Fruit fly (Drosophila melanogaster) whole organism, embryonic: ENCODE data around the gene MED22.

Experiments used
- Adf1 ChIP-seq: fragments of 200-800 bp; sonication (Bioruptor generic); IDR thresholded peaks from 2 replicates; pipeline ENCODE4 v1.3.6; 2022; ENCODE audit warnings: missing biosample characterization, missing genetic modification characterization
- Atf6 ChIP-seq: fragments of 200-800 bp; sonication (Bioruptor generic); IDR thresholded peaks from 2 replicates; pipeline ENCODE4 v1.3.6; 2022; ENCODE audit warnings: missing biosample characterization, missing genetic modification characterization
- Awh ChIP-seq: fragments of 200-800 bp; sonication (Bioruptor generic); IDR thresholded peaks from 2 replicates; pipeline ENCODE4, ENCODE4 v1.3.6; 2022; ENCODE audit warnings: missing biosample characterization, missing genetic modification characterization
- B-H1 ChIP-seq: fragments of 200-800 bp; sonication (Bioruptor generic); IDR thresholded peaks from 3 replicates; pipeline ENCODE4 v1.3.6; 2022; ENCODE audit warnings: missing biosample characterization, missing genetic modification characterization
- BEAF-32 ChIP-seq: fragments of 200-800 bp; sonication (Bioruptor generic); optimal IDR thresholded peaks from 3 replicates; lab custom pipeline; 2017; ENCODE audit warnings: missing biosample characterization, missing genetic modification characterization, mild to moderate bottlenecking, moderate library complexity, missing genetic modification reagents
- Bteb2 ChIP-seq: fragments of 200-800 bp; sonication (Bioruptor generic); optimal IDR thresholded peaks from 2 replicates; lab custom pipeline; 2016; ENCODE audit warnings: missing biosample characterization, missing genetic modification characterization
- CG10366 ChIP-seq: fragments of 200-800 bp; sonication (Bioruptor generic); IDR thresholded peaks from 2 replicates; pipeline ENCODE4 v1.3.6; 2022; ENCODE audit warnings: missing biosample characterization, missing genetic modification characterization
- CG10543 ChIP-seq: fragments of 200-800 bp; sonication (Bioruptor generic); optimal IDR thresholded peaks from 3 replicates; lab custom pipeline; 2017; ENCODE audit warnings: missing biosample characterization, mild to moderate bottlenecking, missing genetic modification characterization, moderate library complexity
- CG13123 ChIP-seq: fragments of 200-800 bp; sonication (Bioruptor generic); optimal IDR thresholded peaks from 2 replicates; lab custom pipeline; 2016; ENCODE audit warnings: missing biosample characterization, missing genetic modification characterization
- CG1603 ChIP-seq: fragments of 200-800 bp; sonication (Bioruptor generic); optimal IDR thresholded peaks from 2 replicates; lab custom pipeline; 2019; ENCODE audit warnings: missing biosample characterization, mild to moderate bottlenecking, missing genetic modification characterization, moderate library complexity
- CG17186 ChIP-seq: fragments of 200-800 bp; sonication (Bioruptor generic); optimal IDR thresholded peaks from 3 replicates; lab custom pipeline; 2017; ENCODE audit warnings: missing biosample characterization, missing genetic modification reagents, missing genetic modification characterization
- CG2129 ChIP-seq: fragments of 200-800 bp; sonication (Bioruptor generic); IDR thresholded peaks from 2 replicates; pipeline ENCODE4 v1.3.6; 2022; ENCODE audit warnings: missing biosample characterization, missing genetic modification characterization; ENCODE audit not compliant: partially characterized antibody
- CG3065 ChIP-seq: fragments of 200-800 bp; sonication (Bioruptor generic); optimal IDR thresholded peaks from 2 replicates; lab custom pipeline; 2016; ENCODE audit warnings: missing biosample characterization, missing genetic modification characterization
- CG31441 ChIP-seq: fragments of 200-800 bp; sonication (Bioruptor generic); IDR thresholded peaks from 2 replicates; pipeline ENCODE4 v1.3.6; 2022; ENCODE audit warnings: missing biosample characterization, missing genetic modification characterization
- CG3726 ChIP-seq: fragments of 200-800 bp; sonication (Bioruptor generic); IDR thresholded peaks from 3 replicates; pipeline ENCODE4, ENCODE4 v1.3.6; 2022; ENCODE audit warnings: missing biosample characterization, missing genetic modification characterization
- CG4282 ChIP-seq: fragments of 200-800 bp; sonication (Bioruptor generic); optimal IDR thresholded peaks from 2 replicates; lab custom pipeline; 2016; ENCODE audit warnings: missing biosample characterization, missing genetic modification characterization
- CG4730 ChIP-seq: fragments of 200-800 bp; sonication (Bioruptor generic); IDR thresholded peaks from 2 replicates; pipeline ENCODE4 v1.3.6; 2022; ENCODE audit warnings: missing biosample characterization, missing genetic modification characterization
- CG6854 ChIP-seq: fragments of 200-800 bp; sonication (Bioruptor generic); optimal IDR thresholded peaks from 3 replicates; lab custom pipeline; 2017; ENCODE audit warnings: missing biosample characterization, mild to moderate bottlenecking, missing genetic modification characterization
- CG7786 ChIP-seq: fragments of 200-800 bp; sonication (Bioruptor generic); optimal IDR thresholded peaks from 2 replicates; lab custom pipeline; 2016; ENCODE audit warnings: missing biosample characterization, missing genetic modification characterization
- CG7963 ChIP-seq: fragments of 200-800 bp; sonication (Bioruptor generic); IDR thresholded peaks from 3 replicates; pipeline ENCODE4 v1.3.6; 2022; ENCODE audit warnings: missing biosample characterization, missing genetic modification characterization; ENCODE audit not compliant: partially characterized antibody
- CG8478 ChIP-seq: fragments of >200 bp; optimal IDR thresholded peaks from 2 replicates; lab custom pipeline; 2018
- CG9727 ChIP-seq: fragments of 200-800 bp; sonication (Bioruptor generic); optimal IDR thresholded peaks from 3 replicates; lab custom pipeline; 2017; ENCODE audit warnings: missing biosample characterization, mild to moderate bottlenecking, missing genetic modification characterization
- CG9932 ChIP-seq: fragments of 200-800 bp; sonication (Bioruptor generic); IDR thresholded peaks from 2 replicates; pipeline ENCODE4 v1.3.6; 2022; ENCODE audit warnings: missing biosample characterization, missing genetic modification characterization
- CoRest ChIP-seq: fragments of 200-800 bp; sonication (Bioruptor generic); optimal IDR thresholded peaks from 3 replicates; lab custom pipeline; 2018; ENCODE audit warnings: missing biosample characterization, mild to moderate bottlenecking, missing genetic modification characterization, moderate library complexity
- Drgx ChIP-seq: fragments of 200-800 bp; sonication (Bioruptor generic); IDR thresholded peaks from 2 replicates; pipeline ENCODE4 v1.3.6; 2022; ENCODE audit warnings: missing biosample characterization, missing genetic modification characterization
- E2f2 ChIP-seq: fragments of 200-800 bp; sonication (Bioruptor generic); IDR thresholded peaks from 2 replicates; pipeline ENCODE4 v1.3.6; 2022; ENCODE audit warnings: missing biosample characterization, missing genetic modification characterization
- Ets65A ChIP-seq: fragments of 200-800 bp; sonication (Bioruptor generic); peaks from one replicate; lab custom pipeline; 2016; ENCODE audit warnings: missing biosample characterization, missing genetic modification characterization
- H15 ChIP-seq: fragments of 200-800 bp; sonication (Bioruptor generic); IDR thresholded peaks from 3 replicates; pipeline ENCODE4 v1.3.6; 2022; ENCODE audit warnings: missing biosample characterization, missing genetic modification characterization
- Hey ChIP-seq: fragments of 200-800 bp; sonication (Bioruptor generic); optimal IDR thresholded peaks from 3 replicates; lab custom pipeline; 2018; ENCODE audit warnings: missing biosample characterization, mild to moderate bottlenecking, missing genetic modification characterization
- Mes4 ChIP-seq: fragments of 200-800 bp; sonication (Bioruptor generic); optimal IDR thresholded peaks from 2 replicates; lab custom pipeline; 2016; ENCODE audit warnings: missing biosample characterization, missing genetic modification characterization
- Nf-YB ChIP-seq: fragments of 200-800 bp; sonication (Bioruptor generic); optimal IDR thresholded peaks from 3 replicates; lab custom pipeline; 2019; ENCODE audit warnings: missing biosample characterization, mild to moderate bottlenecking, missing genetic modification characterization, moderate library complexity
- NfI ChIP-seq: fragments of 200-800 bp; sonication (Bioruptor generic); optimal IDR thresholded peaks from 3 replicates; lab custom pipeline; 2018; ENCODE audit warnings: missing biosample characterization, mild to moderate bottlenecking, missing genetic modification characterization, moderate library complexity
- Side ChIP-seq: fragments of 200-800 bp; sonication (Bioruptor generic); optimal IDR thresholded peaks from 2 replicates; lab custom pipeline; 2016; ENCODE audit warnings: missing biosample characterization, missing genetic modification characterization
- Ssrp ChIP-seq: fragments of 200-800 bp; sonication (Bioruptor generic); optimal IDR thresholded peaks from 2 replicates; lab custom pipeline; 2018; ENCODE audit warnings: missing biosample characterization, mild to moderate bottlenecking, missing genetic modification characterization, moderate library complexity
- Trl ChIP-seq, 3 experiments: fragments of >200 bp in 2 of 3; fragments of 200-800 bp in 1 of 3; sonication (Bioruptor generic) in 1 of 3; optimal IDR thresholded peaks; 2 replicates in 1 of 3; 3 replicates in 2 of 3; lab custom pipeline; 2016 to 2017; ENCODE audit warnings: missing biosample characterization in 1 of 3, missing genetic modification characterization in 1 of 3
- Vsx1 ChIP-seq: fragments of 200-800 bp; sonication (Bioruptor generic); optimal IDR thresholded peaks from 2 replicates; lab custom pipeline; 2017; ENCODE audit warnings: missing biosample characterization, mild to moderate bottlenecking, missing genetic modification characterization, missing genetic modification reagents
- aop ChIP-seq: fragments of 200-800 bp; sonication (Bioruptor generic); IDR thresholded peaks from 2 replicates; pipeline ENCODE4 v1.3.6; 2022; ENCODE audit warnings: missing biosample characterization, missing genetic modification characterization
- dmrt11E ChIP-seq: fragments of 200-800 bp; sonication (Bioruptor generic); optimal IDR thresholded peaks from 3 replicates; lab custom pipeline; 2018; ENCODE audit warnings: missing biosample characterization, mild to moderate bottlenecking, missing genetic modification characterization, moderate library complexity
- ftz-f1 ChIP-seq: fragments of 200-800 bp; sonication (Bioruptor generic); optimal IDR thresholded peaks from 2 replicates; lab custom pipeline; 2016; ENCODE audit warnings: missing biosample characterization, missing genetic modification characterization
- gfzf ChIP-seq: fragments of 200-800 bp; sonication (Bioruptor generic); optimal IDR thresholded peaks from 2 replicates; lab custom pipeline; 2016; ENCODE audit warnings: missing biosample characterization, mild to moderate bottlenecking, missing genetic modification characterization, moderate library complexity
- ham ChIP-seq: fragments of 200-800 bp; sonication (Bioruptor generic); IDR thresholded peaks from 2 replicates; pipeline ENCODE4 v1.3.6; 2022; ENCODE audit warnings: missing biosample characterization, missing genetic modification characterization
- jing ChIP-seq: fragments of 200-800 bp; sonication (Bioruptor generic); optimal IDR thresholded peaks from 2 replicates; lab custom pipeline; 2018; ENCODE audit warnings: missing biosample characterization, mild to moderate bottlenecking, missing genetic modification characterization
- kay ChIP-seq: fragments of 200-800 bp; sonication (Bioruptor generic); optimal IDR thresholded peaks from 2 replicates; lab custom pipeline; 2016; ENCODE audit warnings: missing biosample characterization, missing genetic modification characterization
- lab ChIP-seq: fragments of 200-800 bp; sonication (Bioruptor generic); optimal IDR thresholded peaks from 3 replicates; lab custom pipeline; 2017; ENCODE audit warnings: missing biosample characterization, missing genetic modification characterization, mild to moderate bottlenecking, moderate library complexity, missing genetic modification reagents
- lov ChIP-seq, 2 experiments: fragments of 200-800 bp in 1 of 2; fragments of >200 bp in 1 of 2; sonication (Bioruptor generic) in 1 of 2; IDR thresholded peaks in 1 of 2; optimal IDR thresholded peaks in 1 of 2; 2 replicates in 1 of 2; 3 replicates in 1 of 2; pipeline versions ENCODE4 v1.3.6 to Lab custom; 2017 to 2022; ENCODE audit warnings: missing biosample characterization in 1 of 2, missing genetic modification characterization in 1 of 2
- odd ChIP-seq: fragments of 200-800 bp; sonication (Bioruptor generic); optimal IDR thresholded peaks from 2 replicates; lab custom pipeline; 2017; ENCODE audit warnings: missing biosample characterization, mild to moderate bottlenecking, missing genetic modification characterization
- pan ChIP-seq, 4 experiments: fragments of >200 bp in 3 of 4; fragments of 200-800 bp in 1 of 4; sonication (Bioruptor generic) in 1 of 4; optimal IDR thresholded peaks in 3 of 4; IDR thresholded peaks in 1 of 4; 2 replicates each; pipeline versions ENCODE4 v1.3.6 to Lab custom; 2017 to 2022; ENCODE audit warnings: missing biosample characterization in 2 of 4, missing genetic modification characterization in 2 of 4, mixed read lengths in 1 of 4
- shn ChIP-seq: fragments of 200-800 bp; sonication (Bioruptor generic); optimal IDR thresholded peaks from 3 replicates; lab custom pipeline; 2016; ENCODE audit warnings: missing biosample characterization, missing genetic modification characterization
- stwl ChIP-seq: fragments of 200-800 bp; sonication (Bioruptor generic); optimal IDR thresholded peaks from 3 replicates; lab custom pipeline; 2018; ENCODE audit warnings: missing biosample characterization, mild to moderate bottlenecking, missing genetic modification characterization, moderate library complexity
- sug ChIP-seq: fragments of 200-800 bp; optimal IDR thresholded peaks from 2 replicates; lab custom pipeline; 2019; ENCODE audit warnings: missing biosample characterization, mild to moderate bottlenecking, missing genetic modification characterization, moderate library complexity
- zen ChIP-seq: fragments of 200-800 bp; sonication (Bioruptor generic); optimal IDR thresholded peaks from 3 replicates; lab custom pipeline; 2018; ENCODE audit warnings: missing biosample characterization, mild to moderate bottlenecking, missing genetic modification characterization, moderate library complexity

The MED22 gene

DNA sequence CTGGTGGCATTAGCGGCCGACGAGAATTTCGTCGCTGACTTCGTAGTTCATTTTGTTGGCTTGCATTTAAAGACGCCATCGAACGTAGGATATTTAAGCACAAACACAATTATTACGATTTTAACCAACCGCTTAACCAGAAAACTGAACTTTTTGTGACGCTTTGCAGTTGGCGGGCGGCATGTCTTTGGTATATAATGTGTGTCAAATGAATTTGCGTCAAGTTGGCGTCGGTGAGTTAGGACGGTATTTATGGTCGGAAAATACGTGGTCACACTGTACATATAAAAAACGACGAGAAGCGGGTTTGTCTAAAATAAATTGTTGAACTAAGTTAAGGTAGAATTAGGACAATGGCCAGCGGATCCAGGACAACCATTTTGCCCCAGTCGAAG is at the start of gene MED22, which contains the start of gene CG43867:
Gene MED22 (plus strand): TSS at position 277 of the 395 bp plus-strand sequence.
Gene CG43867 (minus strand): TSS at position 113 of the 395 bp plus-strand sequence.
- TF ChIP-seq CG4282 (no peak), Trl (optimal IDR thresholded peaks at IDR 0.05; lab: Kevin White, UChicago) (no peak), Trl (GFP tag; optimal IDR thresholded peaks at IDR 0.05; lab: Kevin White, UChicago) (no peak), CG3726 (no peak), CG7963 (GFP tag; lab: Robert Waterston, UW) (no peak), Side (GFP tag; lab: Kevin White, UChicago) (no peak), Bteb2 (GFP tag; lab: Kevin White, UChicago) (no peak), ham (GFP tag; lab: Robert Waterston, UW) (no peak), CG3065 (no peak), CG8478 (lab: Kevin White, UChicago) (no peak), H15 (GFP tag; lab: Robert Waterston, UW) (no peak), BEAF-32 (GFP tag; lab: Kevin White, UChicago) (peak; percentile 39), jing (GFP tag; lab: Kevin White, UChicago) (no peak), odd (no peak), pan (optimal IDR thresholded peaks at IDR 0.05; lab: Kevin White, UChicago) (no peak), pan (GFP tag; optimal IDR thresholded peaks at IDR 0.05 in 1 of 2, IDR thresholded peaks at IDR 0.05 in 1 of 2) (no peak), kay (no peak), Mes4 (GFP tag; lab: Kevin White, UChicago) (no peak), Vsx1 (GFP tag; lab: Kevin White, UChicago) (no peak), B-H1 (no peak), CG1603 (peak; percentile 75), CG17186 (GFP tag; lab: Kevin White, UChicago) (peak; percentile 1), shn (no peak), Atf6 (GFP tag; lab: Robert Waterston, UW) (no peak), CG31441 (GFP tag; lab: Robert Waterston, UW) (no peak), lab (GFP tag; lab: Kevin White, UChicago) (no peak), Ssrp (tag; lab: Kevin White, UChicago) (no peak), Drgx (GFP tag; lab: Robert Waterston, UW) (no peak), NfI (GFP tag; lab: Kevin White, UChicago) (no peak), E2f2 (GFP tag; lab: Robert Waterston, UW) (peak; percentile 61), CG9932 (GFP tag; lab: Robert Waterston, UW) (no peak), CG10543 (GFP tag; lab: Kevin White, UChicago) (no peak), gfzf (GFP tag; lab: Kevin White, UChicago) (peak; percentile 79), CG4730 (GFP tag; lab: Robert Waterston, UW) (no peak), CoRest (tag; lab: Kevin White, UChicago) (peak; percentile 39), Adf1 (GFP tag; lab: Robert Waterston, UW) (no peak), CG9727 (no peak), Hey (no peak), ftz-f1 (GFP tag; lab: Kevin White, UChicago) (no peak), Ets65A (GFP tag; lab: Kevin White, UChicago) (no peak), aop (GFP tag; lab: Robert Waterston, UW) (no peak), CG10366 (no peak), CG13123 (no peak), lov (optimal IDR thresholded peaks at IDR 0.05; lab: Kevin White, UChicago) (no peak), lov (GFP tag; IDR thresholded peaks at IDR 0.05; lab: Robert Waterston, UW) (no peak), CG7786 (GFP tag; lab: Kevin White, UChicago) (no peak), Nf-YB (GFP tag; lab: Kevin White, UChicago) (no peak), zen (tag; lab: Kevin White, UChicago) (no peak), CG6854 (GFP tag; lab: Kevin White, UChicago) (no peak), dmrt11E (tag; lab: Kevin White, UChicago) (no peak), Awh (no peak), stwl (tag; lab: Kevin White, UChicago) (no peak), CG2129 (no peak), sug (tag; lab: Kevin White, UChicago) (no peak)
